Fruit fly (Drosophila melanogaster): ENCODE data around the gene CG7778.

The CG7778 gene

dm6 chr2L:8362273-8362954 is 16.0 kb downstream of the CG7778 start, which contains the start of gene CG7627 (continued):
- peak; percentile 43 for TF ChIP-seq maf-S (GFP tag; optimal IDR thresholded peaks at IDR 0.05)
- peak; percentile 78 for TF ChIP-seq ind (GFP tag; optimal IDR thresholded peaks at IDR 0.05)
- no peak for TF ChIP-seq crol (GFP tag; IDR thresholded peaks at IDR 0.05)
- TF ChIP-seq CG15479 (GFP tag; optimal IDR thresholded peaks at IDR 0.05), result no peak
- no peak for TF ChIP-seq cg (GFP tag; optimal IDR thresholded peaks at IDR 0.05)
- no peak for TF ChIP-seq stwl (tag; optimal IDR thresholded peaks at IDR 0.05)
- peak; percentile 3 for TF ChIP-seq grn (GFP tag; optimal IDR thresholded peaks at IDR 0.05)
- TF ChIP-seq Opbp (GFP tag; IDR thresholded peaks at IDR 0.05; ENCODE audit: partially characterized antibody), result no peak
- 0 out of 2 replicates have a peak, but pooled peaks have one; percentile 40 for TF ChIP-seq danr (GFP tag; IDR thresholded peaks at IDR 0.05)
- peak; percentile 27; the same call in 1 of the 2 replicates for TF ChIP-seq CG13287 (GFP tag; IDR thresholded peaks at IDR 0.05; ENCODE audit: partially characterized antibody)
- TF ChIP-seq CG8765 (GFP tag; IDR thresholded peaks at IDR 0.05), result no peak
- peak; percentile 59 for TF ChIP-seq Six4 (GFP tag; optimal IDR thresholded peaks at IDR 0.05)
- TF ChIP-seq sisA (GFP tag; IDR thresholded peaks at IDR 0.05), result peak; percentile 79
- peak; percentile 66 for TF ChIP-seq Blimp-1 (GFP tag; optimal IDR thresholded peaks at IDR 0.05)
- peak; percentile 34 for TF ChIP-seq CG17802 (tag; optimal IDR thresholded peaks at IDR 0.05)
- peak; percentile 46 for TF ChIP-seq CG1647 (GFP tag; optimal IDR thresholded peaks at IDR 0.05)
- peak; percentile 75 for TF ChIP-seq CG6689 (GFP tag; IDR thresholded peaks at IDR 0.05)
- TF ChIP-seq Dip2 (GFP tag; IDR thresholded peaks at IDR 0.05), result no peak; the same call in 1 of the 2 replicates
- TF ChIP-seq abd-A (tag; optimal IDR thresholded peaks at IDR 0.05), result peak; percentile 2
- peak; percentile 63 for TF ChIP-seq E2f1 (GFP tag; IDR thresholded peaks at IDR 0.05)
- peak; percentile 28 for TF ChIP-seq CG3407 (GFP tag; optimal IDR thresholded peaks at IDR 0.05)
- TF ChIP-seq CG10462 (GFP tag; optimal IDR thresholded peaks at IDR 0.05), result peak; percentile 45
- TF ChIP-seq tup (GFP tag; optimal IDR thresholded peaks at IDR 0.05), result peak; percentile 41
- peak; percentile 21 to 77 for TF ChIP-seq Hr51 (GFP tag; optimal IDR thresholded peaks at IDR 0.05)
- peak; percentile 79 for TF ChIP-seq CG34422 (GFP tag; IDR thresholded peaks at IDR 0.05)
- TF ChIP-seq kay (GFP tag; optimal IDR thresholded peaks at IDR 0.05), result peak; percentile 31
- TF ChIP-seq Sox100B (GFP tag; optimal IDR thresholded peaks at IDR 0.05), result peak; percentile 79
- peak; percentile 71 for TF ChIP-seq seq (GFP tag; IDR thresholded peaks at IDR 0.05)
- peak; percentile 74 for TF ChIP-seq CG18262 (tag; optimal IDR thresholded peaks at IDR 0.05)
- TF ChIP-seq zen2 (GFP tag; IDR thresholded peaks at IDR 0.05; ENCODE audit: partially characterized antibody), result no peak
- TF ChIP-seq bsh (GFP tag; optimal IDR thresholded peaks at IDR 0.05), result peak in 1 of 2 experiments; percentile 72
- peak; percentile 81 for TF ChIP-seq CG31441 (GFP tag; IDR thresholded peaks at IDR 0.05)
- no peak for TF ChIP-seq tna (GFP tag; IDR thresholded peaks at IDR 0.05; ENCODE audit: partially characterized antibody)
- peak; percentile 47 for TF ChIP-seq ewg (GFP tag; optimal IDR thresholded peaks at IDR 0.05)
- peak; percentile 70 for TF ChIP-seq her (GFP tag; optimal IDR thresholded peaks at IDR 0.05)
- TF ChIP-seq ap (GFP tag; IDR thresholded peaks at IDR 0.05), result 0 out of 2 replicates have a peak, but pooled peaks have one; percentile 51
- TF ChIP-seq CG14667 (GFP tag; IDR thresholded peaks at IDR 0.05), result peak; percentile 82; the same call in 1 of the 2 replicates
- no peak for TF ChIP-seq Stat92E (GFP tag; optimal IDR thresholded peaks at IDR 0.05)
- TF ChIP-seq CG10147 (GFP tag; optimal IDR thresholded peaks at IDR 0.05), result peak; percentile 21
- TF ChIP-seq lilli (GFP tag; optimal IDR thresholded peaks at IDR 0.05), result peak; percentile 89
- TF ChIP-seq Rx (GFP tag; IDR thresholded peaks at IDR 0.05), result peak; percentile 60
- peak; percentile 44 for TF ChIP-seq Atf3 (GFP tag; optimal IDR thresholded peaks at IDR 0.05)
- TF ChIP-seq Hsf (GFP tag; optimal IDR thresholded peaks at IDR 0.05), result peak; percentile 74
- peak; percentile 60 for TF ChIP-seq fd3F (GFP tag; optimal IDR thresholded peaks at IDR 0.05)
- TF ChIP-seq ham (GFP tag; IDR thresholded peaks at IDR 0.05), result no peak
- peak; percentile 61 for TF ChIP-seq CG8924 (tag; optimal IDR thresholded peaks at IDR 0.05)
- no peak for TF ChIP-seq CG10565 (GFP tag; optimal IDR thresholded peaks at IDR 0.05)
- TF ChIP-seq CG9437 (GFP tag; optimal IDR thresholded peaks at IDR 0.05), result peak; percentile 67

Data from whole organism, embryonic.